Fruit fly (Drosophila melanogaster): ENCODE data around the gene mtTFB2.
A peak's percentile ranks its signal among the peaks of the same experiment; 100 is the strongest.

mtTFB2 gene

dm6 chr3R:10045343-10045742 is at the start of gene mtTFB2, which contains the start of gene CG11722:
mtTFB2 (plus strand) TSS chr3R:10045574.
CG11722 (minus strand) TSS chr3R:10045542.
- TF ChIP-seq CTCF (optimal IDR thresholded peaks at IDR 0.05) (no peak), CG8478 (optimal IDR thresholded peaks at IDR 0.05) (no peak)

DNA sequence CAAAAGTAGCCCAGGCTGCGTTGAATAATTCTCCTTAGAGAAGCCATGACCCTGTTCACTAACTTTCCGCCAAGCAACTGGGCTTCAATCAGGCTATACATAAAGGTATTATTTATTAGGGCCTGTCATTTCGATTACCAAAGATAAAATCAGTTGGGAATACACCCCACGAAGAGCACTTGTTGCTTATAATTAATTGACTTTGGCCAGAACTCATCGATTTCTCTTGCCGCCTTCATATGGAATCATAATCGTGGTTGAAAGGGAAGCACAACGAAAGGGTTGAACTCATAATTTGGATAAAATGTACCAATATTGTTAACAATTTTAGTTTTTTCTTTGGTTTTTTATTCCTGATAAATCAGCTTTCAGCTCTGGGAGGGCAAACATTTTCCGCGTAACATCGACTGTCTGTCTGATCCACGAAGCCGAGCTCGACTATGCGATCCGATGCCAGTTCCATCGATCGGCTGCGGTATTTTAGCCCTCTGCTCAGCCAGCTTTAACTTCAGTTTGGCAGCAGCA is 48.6 kb upstream of the mtTFB2 start, which contains the start of the genes Gr85a and Spn85F:
TSS of gene Gr85a (minus strand) at position 101 of the 525 bp plus-strand sequence.
TSS of gene Spn85F (plus strand) at position 475 of the 525 bp plus-strand sequence.
- TF ChIP-seq CG8478 (optimal IDR thresholded peaks at IDR 0.05) (no peak), CTCF (optimal IDR thresholded peaks at IDR 0.05) (no peak)

DNA sequence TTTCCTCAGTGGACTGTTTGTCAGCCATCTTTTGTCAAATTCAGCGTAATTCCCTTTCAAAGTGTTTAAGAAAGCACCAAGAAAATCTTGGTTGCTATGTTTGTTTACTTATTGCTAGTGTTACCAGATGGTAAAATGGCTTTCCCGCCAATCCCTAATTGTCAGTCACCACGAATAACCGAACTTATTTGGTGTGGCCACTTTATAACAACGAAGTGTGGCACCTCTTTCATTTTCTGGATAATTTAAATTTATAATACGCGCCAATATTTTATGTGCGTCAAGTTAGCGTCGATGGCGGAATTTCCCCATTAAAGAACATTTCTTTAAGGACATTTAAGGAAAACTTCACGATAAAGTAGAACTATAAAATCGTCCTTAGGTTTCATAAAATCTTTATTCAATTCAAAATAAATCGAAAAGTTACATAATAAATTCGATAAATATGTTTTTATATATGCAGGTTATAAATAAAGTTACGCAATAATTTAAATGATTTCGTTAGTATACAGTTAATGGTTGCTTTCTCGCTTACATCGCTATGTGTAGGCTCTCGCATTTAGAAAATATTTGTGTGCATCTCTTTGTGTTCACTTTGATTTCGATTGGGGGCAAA is 44.1 kb upstream of the mtTFB2 start, which contains the start of gene CG5359:
TSS of gene CG5359 (minus strand) at position 103 of the 616 bp plus-strand sequence.
- no peak for TF ChIP-seq CG8478 (optimal IDR thresholded peaks at IDR 0.05)
- TF ChIP-seq CTCF (optimal IDR thresholded peaks at IDR 0.05): peak; percentile 15 to 33

DNA sequence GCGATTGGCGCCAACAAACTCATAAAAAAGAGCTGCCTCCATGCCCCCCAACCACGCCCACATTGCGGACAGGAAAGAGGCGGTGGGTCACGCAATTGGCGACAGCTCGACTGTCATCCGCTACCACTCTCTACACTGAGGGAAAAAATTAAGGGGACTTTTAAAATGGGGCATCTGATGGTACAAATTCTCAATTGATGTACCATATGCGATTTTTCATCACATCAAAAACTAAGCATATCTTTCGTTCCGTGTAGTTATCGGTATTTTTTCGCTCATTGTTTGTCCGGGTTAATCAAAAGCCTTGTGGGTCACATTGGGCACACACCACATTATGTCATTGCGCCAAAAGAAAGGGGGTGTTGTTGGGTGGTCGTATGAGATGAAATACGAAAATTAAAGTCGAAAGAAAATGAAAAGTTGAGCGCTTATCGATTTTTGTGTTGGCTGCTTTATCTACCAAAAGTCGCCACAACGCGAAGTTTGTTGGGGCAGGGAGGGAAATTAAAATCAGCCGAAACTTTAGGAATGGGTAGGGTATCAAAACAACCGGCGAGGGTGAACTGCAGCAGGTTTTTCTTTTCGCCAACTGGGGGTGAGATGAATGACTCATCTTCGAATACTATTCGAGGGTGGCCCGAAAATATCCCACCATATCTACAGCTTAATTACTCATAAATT is 21.2 kb upstream of the mtTFB2 start:
- TF ChIP-seq CTCF (optimal IDR thresholded peaks at IDR 0.05) (no peak), CG8478 (optimal IDR thresholded peaks at IDR 0.05) (no peak)

DNA sequence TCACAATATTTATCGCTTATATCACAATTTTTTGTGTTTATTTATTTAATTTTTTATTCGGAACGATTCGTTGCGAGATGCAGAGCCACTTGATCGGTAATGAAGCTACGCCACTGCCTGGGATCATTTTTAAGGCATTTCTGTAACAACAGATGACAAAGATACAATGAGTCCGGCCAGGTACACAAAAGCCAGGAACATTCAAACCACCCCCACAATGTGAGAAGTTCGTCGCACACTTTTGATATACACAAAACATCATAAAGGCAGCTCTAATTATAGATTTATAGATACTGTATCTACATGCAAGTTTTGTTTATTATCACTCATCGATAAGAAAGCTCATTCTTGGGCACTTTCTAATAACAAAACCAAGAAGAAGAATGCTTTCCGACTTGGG is 20.3 kb upstream of the mtTFB2 start, which contains the start of gene CG31407:
TSS of gene CG31407 (minus strand) at position 101 of the 400 bp plus-strand sequence.
- TF ChIP-seq CTCF (optimal IDR thresholded peaks at IDR 0.05) (no peak), CG8478 (optimal IDR thresholded peaks at IDR 0.05) (no peak)

dm6 chr3R:10028378-10028777 is 17.0 kb upstream of the mtTFB2 start:
- TF ChIP-seq CTCF (optimal IDR thresholded peaks at IDR 0.05): no peak
- no peak for TF ChIP-seq CG8478 (optimal IDR thresholded peaks at IDR 0.05)

- TF ChIP-seq CG8478 (optimal IDR thresholded peaks at IDR 0.05) (no peak), CTCF (optimal IDR thresholded peaks at IDR 0.05) (no peak)
Measured at dm6 chr3R:10031480-10031879, 13.9 kb upstream of the mtTFB2 start.

DNA sequence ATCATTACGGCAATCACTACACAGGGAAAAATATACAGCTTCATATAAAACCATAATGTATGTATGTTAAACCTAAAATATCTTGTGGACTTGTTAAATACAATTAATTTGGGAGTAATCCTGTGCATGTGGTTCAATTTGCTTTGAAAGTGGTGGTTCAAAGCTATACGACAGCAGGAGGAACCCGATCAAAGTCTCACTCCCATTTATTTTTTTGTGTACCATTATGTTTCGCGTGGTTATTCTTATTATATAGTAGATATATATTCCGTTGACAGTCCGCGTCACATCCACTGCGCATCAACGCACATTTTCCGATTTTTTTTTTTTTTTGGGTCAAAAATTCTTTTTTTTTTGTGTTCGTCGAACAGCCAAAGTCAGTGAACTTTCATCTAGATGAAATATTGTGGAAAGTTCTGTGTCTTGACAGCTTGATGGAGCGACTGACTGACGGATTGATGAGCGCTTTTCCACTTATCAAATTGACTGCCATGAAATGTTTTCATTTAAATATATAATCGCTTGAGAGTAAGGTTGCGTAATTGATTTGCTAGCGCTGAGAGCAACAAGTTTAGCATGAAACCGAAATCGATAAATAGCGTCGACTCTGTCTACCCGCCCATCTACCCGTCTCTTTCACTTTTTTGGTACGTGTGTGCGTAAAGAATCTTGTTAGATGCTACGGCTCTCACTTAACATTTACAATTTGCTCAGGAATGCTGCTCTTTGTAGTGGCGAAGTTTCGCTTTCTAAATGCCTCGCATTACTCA is 12.2 kb upstream of the mtTFB2 start:
- TF ChIP-seq CTCF (optimal IDR thresholded peaks at IDR 0.05): no peak
- no peak for TF ChIP-seq CG8478 (optimal IDR thresholded peaks at IDR 0.05)

DNA sequence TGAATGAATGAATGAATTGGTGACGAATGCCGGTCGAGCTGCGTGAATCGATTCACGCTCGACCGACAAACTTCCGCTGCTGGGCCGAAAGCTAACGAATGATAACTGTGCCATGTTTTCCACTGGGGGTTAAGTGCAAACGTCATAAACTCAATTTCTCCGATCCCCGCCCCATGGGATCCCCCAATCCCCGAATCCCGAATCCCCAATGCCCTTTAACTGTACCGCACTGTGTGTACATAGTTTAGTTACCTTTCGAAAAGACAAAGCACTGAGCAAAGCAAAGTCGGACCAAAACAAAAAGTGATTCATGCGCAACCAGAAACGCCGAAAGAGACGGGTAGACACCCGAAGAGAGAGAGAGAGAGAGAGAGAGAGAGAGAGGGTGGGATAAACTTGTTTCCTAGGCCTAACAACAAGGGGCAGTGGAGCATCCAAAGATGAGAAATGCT is 10.4 kb upstream of the mtTFB2 start:
- TF ChIP-seq CG8478 (optimal IDR thresholded peaks at IDR 0.05) (no peak), CTCF (optimal IDR thresholded peaks at IDR 0.05) (no peak)

- TF ChIP-seq CG8478 (optimal IDR thresholded peaks at IDR 0.05) (no peak), CTCF (optimal IDR thresholded peaks at IDR 0.05) (no peak)
Measured at dm6 chr3R:10035765-10036164, 9.6 kb upstream of the mtTFB2 start.

- TF ChIP-seq CTCF (optimal IDR thresholded peaks at IDR 0.05) (no peak), CG8478 (optimal IDR thresholded peaks at IDR 0.05) (no peak)
Measured at dm6 chr3R:10039188-10039587, 6.2 kb upstream of the mtTFB2 start.

DNA sequence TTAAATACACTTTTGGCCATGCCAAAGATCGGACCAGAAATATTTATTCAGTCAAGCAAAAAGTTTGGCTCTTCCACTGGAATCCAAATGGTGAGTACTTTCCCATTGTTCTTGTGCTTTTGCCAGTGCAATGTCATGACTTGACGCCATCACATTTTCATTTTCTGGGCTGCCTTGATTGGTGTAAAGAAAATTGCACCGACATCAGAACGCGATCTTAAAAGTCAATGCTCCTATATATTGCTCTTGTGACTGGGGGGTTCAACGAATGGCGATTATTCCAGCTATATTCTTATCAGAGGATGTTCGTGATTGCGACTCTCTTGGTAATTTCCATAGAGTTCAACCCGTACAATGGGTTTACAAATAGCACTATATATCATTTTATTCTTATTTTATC is 4.9 kb upstream of the mtTFB2 start:
- TF ChIP-seq CTCF (optimal IDR thresholded peaks at IDR 0.05): no peak
- TF ChIP-seq CG8478 (optimal IDR thresholded peaks at IDR 0.05): no peak

DNA sequence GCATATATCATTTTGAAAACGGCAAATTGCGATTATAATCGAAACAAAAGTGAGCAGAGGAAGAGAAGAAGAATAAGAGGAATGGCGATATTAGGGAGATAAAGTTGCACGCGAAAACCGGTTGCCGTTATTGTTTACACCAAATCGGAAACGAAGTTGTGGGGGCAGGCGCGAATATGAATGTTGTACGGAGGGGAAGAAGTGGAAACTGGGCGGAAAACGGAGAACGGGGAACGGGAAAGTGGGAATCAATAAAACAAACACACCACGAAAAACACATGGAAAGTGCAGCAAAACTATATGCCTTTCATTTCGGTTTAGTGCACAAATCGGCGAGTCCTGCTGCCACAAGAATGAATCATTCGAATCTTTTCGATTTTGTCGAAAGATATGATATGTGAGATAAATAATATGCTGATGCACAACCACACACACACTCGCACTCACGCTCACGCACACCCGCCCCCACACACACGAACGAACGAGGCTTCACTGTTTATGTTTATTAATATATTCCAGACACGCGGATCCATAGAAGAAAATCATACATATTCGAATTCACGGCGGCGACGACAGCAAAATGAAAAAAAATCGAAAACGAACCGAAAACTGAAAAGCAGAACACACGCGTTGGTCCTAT is 3.2 kb upstream of the mtTFB2 start:
- no peak for TF ChIP-seq CG8478 (optimal IDR thresholded peaks at IDR 0.05)

DNA sequence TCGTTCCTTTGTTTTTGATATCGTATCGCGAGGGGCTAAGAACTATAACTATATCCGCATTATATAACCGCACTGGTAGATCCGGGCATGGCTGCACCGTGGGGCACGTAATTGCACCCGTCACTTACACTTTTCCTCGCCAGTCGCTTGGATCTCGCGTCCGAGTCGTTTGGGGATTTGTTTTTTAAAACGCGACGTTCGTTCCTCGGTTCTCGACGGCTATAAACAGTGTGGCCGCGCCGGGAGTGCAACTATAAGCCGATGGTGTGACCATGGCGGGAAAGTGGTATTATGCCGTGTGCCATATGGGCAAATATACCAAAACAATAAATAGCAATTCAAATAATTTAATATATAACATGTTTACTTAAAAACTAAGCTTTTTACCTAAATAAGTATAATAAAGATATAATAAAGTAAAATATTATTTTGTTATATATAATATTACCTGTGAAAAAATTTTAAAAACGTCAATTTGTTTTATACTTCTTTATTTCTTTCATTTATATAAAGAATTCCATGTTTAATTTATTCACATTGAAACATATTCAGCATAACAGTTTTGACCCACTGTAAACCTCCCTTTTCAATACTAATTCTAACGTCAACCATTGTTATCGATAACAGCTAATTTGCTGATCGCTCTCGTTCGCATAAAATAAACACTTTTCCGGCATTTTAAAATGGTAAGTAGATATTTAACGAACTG is 2.6 kb upstream of the mtTFB2 start, which contains the start of the genes Mical and CG3909:
TSS of gene Mical (minus strand) at position 232 of the 709 bp plus-strand sequence.
TSS of gene CG3909 (plus strand) at position 607 of the 709 bp plus-strand sequence.
- no peak for TF ChIP-seq CG8478 (optimal IDR thresholded peaks at IDR 0.05)
- no peak for TF ChIP-seq CTCF (optimal IDR thresholded peaks at IDR 0.05)
